Worm (Caenorhabditis elegans) whole organism, young adult: ENCODE results near the gene affl-2.

Source experiments
- B0035.1 ChIP-seq: sonication (generic microtip); optimal IDR thresholded peaks from 2 replicates; lab custom pipeline; 2016; ENCODE audit warnings: missing genetic modification characterization, mild to moderate bottlenecking, missing compliant biosample characterization, missing genotype, missing genetic modification reagents
- F57C9.4 ChIP-seq: sonication (generic microtip); optimal IDR thresholded peaks from 2 replicates; lab custom pipeline; 2017; ENCODE audit warnings: mild to moderate bottlenecking, missing genetic modification characterization, missing compliant biosample characterization
- aptf-2 ChIP-seq: fragments of 200-800 bp; sonication (Bioruptor generic); conservative IDR thresholded peaks from 2 replicates; pipeline ENCODE4 v1.3.6; 2022; ENCODE audit warnings: missing genetic modification reagents, missing genetic modification characterization, missing compliant biosample characterization
- chd-7 ChIP-seq: sonication (generic microtip); optimal IDR thresholded peaks from 2 replicates; lab custom pipeline; 2016; ENCODE audit warnings: mild to moderate bottlenecking, missing genetic modification characterization, moderate library complexity, missing compliant biosample characterization
- egl-44 ChIP-seq: fragments of 200-800 bp; sonication (Bioruptor generic); IDR thresholded peaks from 2 replicates; pipeline ENCODE4 v1.3.6; 2022; ENCODE audit warnings: missing genetic modification reagents, missing genetic modification characterization, missing compliant biosample characterization
- him-1 ChIP-seq: sonication (generic microtip); optimal IDR thresholded peaks from 2 replicates; lab custom pipeline; 2016; ENCODE audit warnings: missing genotype, missing genetic modification reagents, missing genetic modification characterization, missing compliant biosample characterization
- lin-35 ChIP-seq, 3 experiments: fragments of 150-350 bp in 2 of 3; sonication (generic microtip) in 1 of 3; optimal IDR thresholded peaks; 2 replicates each; lab custom pipeline; 2014 to 2018; ENCODE audit warnings: missing biosample characterization in 3 of 3, missing genetic modification characterization in 3 of 3, missing genetic modification reagents in 3 of 3
- lir-1 ChIP-seq: fragments of 200-800 bp; sonication (Bioruptor generic); conservative IDR thresholded peaks from 2 replicates; pipeline ENCODE4 v1.3.6; 2022; ENCODE audit warnings: missing genetic modification reagents, missing genetic modification characterization, missing compliant biosample characterization
- pha-4 ChIP-seq: fragments of 150-350 bp; sonication (generic microtip); optimal IDR thresholded peaks from 2 replicates; lab custom pipeline; 2014; ENCODE audit warnings: missing biosample characterization, missing genetic modification reagents, missing genetic modification characterization
- unc-130 ChIP-seq: sonication (generic microtip); optimal IDR thresholded peaks from 2 replicates; lab custom pipeline; 2016; ENCODE audit warnings: missing genetic modification reagents, missing genetic modification characterization, missing compliant biosample characterization
- unc-62 ChIP-seq: fragments of 150-350 bp; optimal IDR thresholded peaks from 2 replicates; lab custom pipeline; 2014; ENCODE audit warnings: missing biosample characterization, missing genetic modification reagents, missing genetic modification characterization

DNA sequence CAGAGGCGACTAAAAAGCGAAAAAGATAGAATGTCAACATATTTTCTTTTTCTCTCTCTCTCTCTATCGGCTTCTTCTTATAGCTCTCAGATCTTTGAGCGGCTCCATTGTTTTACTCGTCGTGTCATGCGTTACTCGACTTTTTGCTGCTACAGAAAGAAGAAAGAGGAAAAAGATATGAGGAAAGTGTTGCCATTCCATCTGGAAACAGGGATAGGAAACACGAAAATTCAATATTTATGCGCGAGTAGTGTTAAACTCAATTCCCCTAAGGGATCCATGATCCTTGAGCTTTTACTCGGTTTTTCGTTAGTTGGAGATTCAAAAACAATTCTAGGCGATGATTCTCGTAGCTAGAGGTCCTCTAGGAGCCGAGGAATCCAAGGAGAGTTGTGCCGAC, 21.1 kb downstream of the affl-2 start:
- TF ChIP-seq unc-130, result no peak
- no peak for TF ChIP-seq F57C9.4 (tag; lab: Kevin White, UChicago)
- no peak for TF ChIP-seq aptf-2 (GFP tag; lab: Robert Waterston, UW)
- TF ChIP-seq him-1 (tag; lab: Kevin White, UChicago), result no peak
- no peak for TF ChIP-seq lir-1 (GFP tag; lab: Robert Waterston, UW)
- TF ChIP-seq pha-4 (tag; lab: Kevin White, UChicago), result no peak
- no peak for TF ChIP-seq egl-44
- no peak for TF ChIP-seq B0035.1 (tag; lab: Kevin White, UChicago)
- TF ChIP-seq lin-35 (GFP tag; optimal IDR thresholded peaks at IDR 0.05; lab: Kevin White, UChicago), result no peak
- no peak for TF ChIP-seq chd-7
- no peak for TF ChIP-seq unc-62
